Worm (Caenorhabditis elegans) whole organism, L2 larva: ENCODE measurements around the gene C29F9.5.

Experiments
- elt-3 ChIP-seq: sonication (generic microtip); optimal IDR thresholded peaks from 2 replicates; lab custom pipeline; 2017; ENCODE audit warnings: missing biosample characterization, missing genetic modification characterization
- lin-13 ChIP-seq: fragments of 150-350 bp; optimal IDR thresholded peaks from 2 replicates; lab custom pipeline; 2014; ENCODE audit warnings: missing biosample characterization, missing genetic modification reagents, missing genetic modification characterization
- mdl-1 ChIP-seq, 2 experiments: fragments of 150-350 bp in 1 of 2; sonication (generic microtip) in 1 of 2; optimal IDR thresholded peaks; 2 replicates each; lab custom pipeline; 2017; ENCODE audit warnings: missing biosample characterization in 2 of 2, missing genetic modification characterization in 2 of 2
- sma-9 ChIP-seq, 2 experiments: fragments of 150-350 bp in 1 of 2; sonication (generic microtip) in 1 of 2; optimal IDR thresholded peaks; 2 replicates each; lab custom pipeline; 2014 to 2016; ENCODE audit warnings: missing genetic modification characterization in 2 of 2, mild to moderate bottlenecking in 1 of 2, missing biosample characterization in 1 of 2, missing compliant biosample characterization in 1 of 2, missing genetic modification reagents in 1 of 2, moderate library complexity in 1 of 2

ce11 chrIII:120199-120598 lies 2.9 kb downstream of the C29F9.5 start, which contains the start of gene pals-24:
- TF ChIP-seq sma-9 (GFP tag; optimal IDR thresholded peaks at IDR 0.05; lab: Kevin White, UChicago): peak; percentile 8
- TF ChIP-seq sma-9 (tag; optimal IDR thresholded peaks at IDR 0.05; lab: Kevin White, UChicago): no peak
- TF ChIP-seq elt-3 (tag; lab: Kevin White, UChicago): no peak
- TF ChIP-seq mdl-1 (tag; optimal IDR thresholded peaks at IDR 0.05; lab: Kevin White, UChicago): no peak
- TF ChIP-seq lin-13 (GFP tag; lab: Kevin White, UChicago): no peak
